Fruit fly (Drosophila melanogaster): ENCODE measurements around the gene x16.

The x16 gene

DNA sequence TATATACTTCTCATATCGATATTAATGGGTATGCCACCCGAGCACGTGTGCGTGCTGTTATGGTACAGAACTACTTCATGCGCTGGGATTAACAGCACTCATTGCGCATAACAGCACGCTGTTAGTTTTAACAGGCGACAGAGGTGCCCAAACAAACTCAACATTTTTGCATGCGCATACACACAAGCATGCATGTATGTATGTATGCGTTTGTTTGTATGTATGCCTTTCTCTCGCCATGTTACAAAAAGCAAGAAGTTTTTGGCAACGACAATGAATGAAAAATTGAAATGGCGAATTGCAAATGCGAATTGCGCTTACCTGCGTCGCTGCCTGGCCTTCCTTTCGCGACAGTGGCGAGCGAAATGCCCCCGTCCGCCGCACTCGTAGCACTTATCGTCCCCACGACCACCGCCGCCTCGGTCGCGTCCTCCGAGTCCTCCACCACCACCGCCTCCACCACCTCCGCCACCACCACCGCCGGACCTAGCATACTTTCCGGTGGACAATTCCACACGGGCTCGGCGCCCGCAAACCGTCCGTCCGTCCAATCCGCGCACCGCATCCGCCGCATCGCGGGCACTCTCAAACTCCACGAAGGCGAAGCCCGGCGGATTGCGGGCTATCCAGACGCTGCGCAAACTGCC is 684 bp downstream of the x16 start (continued):
- TF ChIP-seq salm (tag; optimal IDR thresholded peaks at IDR 0.05) (no peak), B-H2 (GFP tag; optimal IDR thresholded peaks at IDR 0.05) (no peak), Opbp (GFP tag; IDR thresholded peaks at IDR 0.05; ENCODE audit: partially characterized antibody) (0 out of 3 replicates have a peak, but pooled peaks have one; percentile 33), NfI (GFP tag; optimal IDR thresholded peaks at IDR 0.05) (no peak), unc-4 (GFP tag; IDR thresholded peaks at IDR 0.05; ENCODE audit: partially characterized antibody) (peak; percentile 20; the same call in 1 of the 2 replicates), CG12391 (tag; optimal IDR thresholded peaks at IDR 0.05) (peak; percentile 27), CG18476 (GFP tag; optimal IDR thresholded peaks at IDR 0.05) (no peak), CG6791 (GFP tag; IDR thresholded peaks at IDR 0.05; ENCODE audit: partially characterized antibody) (0 out of 3 replicates have a peak, but pooled peaks have one; percentile 32), CG17186 (GFP tag; optimal IDR thresholded peaks at IDR 0.05) (peak; percentile 99), z (GFP tag; IDR thresholded peaks at IDR 0.05) (no peak), CG11247 (GFP tag; IDR thresholded peaks at IDR 0.05) (no peak), bab2 (GFP tag; optimal IDR thresholded peaks at IDR 0.05) (no peak), cg (GFP tag; optimal IDR thresholded peaks at IDR 0.05) (peak; percentile 95), pzg (GFP tag; optimal IDR thresholded peaks at IDR 0.05) (peak; percentile 49), Bgb (GFP tag; IDR thresholded peaks at IDR 0.05; ENCODE audit: partially characterized antibody) (0 out of 2 replicates have a peak, but pooled peaks have one; percentile 15), Nf-YC (tag; optimal IDR thresholded peaks at IDR 0.05) (peak; percentile 54), CG10267 (tag; optimal IDR thresholded peaks at IDR 0.05) (peak; percentile 9), CG9609 (GFP tag; optimal IDR thresholded peaks at IDR 0.05) (no peak), MBD-R2 (GFP tag; IDR thresholded peaks at IDR 0.05) (peak; percentile 43)

DNA sequence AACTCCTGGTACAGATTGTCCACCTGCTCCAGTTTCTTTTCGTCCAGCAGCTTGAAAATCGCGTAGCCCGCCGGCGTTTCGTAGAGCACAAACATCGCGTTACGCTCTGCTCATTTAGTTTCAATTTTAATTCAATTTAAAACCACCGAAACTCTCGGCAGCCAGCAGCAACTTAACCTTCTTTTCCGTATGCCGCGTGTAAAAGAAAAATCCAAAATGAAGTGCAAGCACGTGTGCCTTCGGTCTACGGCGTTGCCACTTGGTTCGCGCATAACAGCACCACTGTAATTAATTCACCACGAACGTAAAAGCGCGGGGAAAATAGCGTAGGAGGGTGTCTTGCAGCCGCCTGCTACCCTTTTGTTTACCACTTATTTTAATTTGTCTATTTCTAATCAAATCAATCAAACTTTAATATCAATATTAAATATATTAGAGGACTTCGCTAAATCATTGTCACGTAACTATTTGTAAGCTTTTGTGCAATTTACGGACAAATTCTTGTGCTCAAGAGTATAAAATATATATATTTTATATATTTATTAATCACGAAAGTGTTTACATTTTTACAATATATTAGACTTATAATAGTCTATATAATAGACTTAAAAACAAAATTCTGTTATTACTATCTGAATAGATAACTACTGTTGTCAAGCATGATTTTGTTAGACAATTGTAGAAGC is 1.4 kb downstream of the x16 start, which contains the start of gene nop5:
Gene nop5, minus strand, starts transcription at position 227 of the 686 bp plus-strand sequence.
- TF ChIP-seq nom (GFP tag; optimal IDR thresholded peaks at IDR 0.05) (peak; percentile 19), B-H2 (GFP tag; optimal IDR thresholded peaks at IDR 0.05) (peak; percentile 72), lilli (GFP tag; optimal IDR thresholded peaks at IDR 0.05) (no peak), cwo (GFP tag; optimal IDR thresholded peaks at IDR 0.05) (peak; percentile 88), CG10274 (GFP tag; optimal IDR thresholded peaks at IDR 0.05) (peak; percentile 3), CG8388 (GFP tag; optimal IDR thresholded peaks at IDR 0.05) (peak; percentile 69), Dek (tag; optimal IDR thresholded peaks at IDR 0.05) (peak; percentile 71), CG7786 (GFP tag; optimal IDR thresholded peaks at IDR 0.05) (no peak), CG3995 (GFP tag; optimal IDR thresholded peaks at IDR 0.05) (no peak), CG1233 (GFP tag; optimal IDR thresholded peaks at IDR 0.05) (peak; percentile 76), exex (tag; optimal IDR thresholded peaks at IDR 0.05) (peak; percentile 47), Mad (GFP tag; optimal IDR thresholded peaks at IDR 0.05) (peak; percentile 10), Lpt (GFP tag; optimal IDR thresholded peaks at IDR 0.05) (no peak), CG11085 (GFP tag; IDR thresholded peaks at IDR 0.05) (no peak), Dll (GFP tag; IDR thresholded peaks at IDR 0.05; ENCODE audit: partially characterized antibody) (no peak), lmd (GFP tag; IDR thresholded peaks at IDR 0.05) (peak; percentile 37; the same call in 1 of the 2 replicates), ttk (GFP tag; IDR thresholded peaks at IDR 0.05) (no peak), pb (GFP tag; optimal IDR thresholded peaks at IDR 0.05) (no peak), slbo (GFP tag; IDR thresholded peaks at IDR 0.05) (no peak; the same call in 1 of the 2 replicates), Fer1 (GFP tag; optimal IDR thresholded peaks at IDR 0.05) (peak; percentile 78), schlank (tag; optimal IDR thresholded peaks at IDR 0.05) (no peak), CG1792 (GFP tag; optimal IDR thresholded peaks at IDR 0.05) (no peak), trh (GFP tag; optimal IDR thresholded peaks at IDR 0.05) (no peak), CG30431 (GFP tag; optimal IDR thresholded peaks at IDR 0.05) (peak; percentile 35), bigmax (GFP tag; optimal IDR thresholded peaks at IDR 0.05) (peak; percentile 93), CG4424 (GFP tag; optimal IDR thresholded peaks at IDR 0.05) (peak; percentile 44), CG2116 (GFP tag; optimal IDR thresholded peaks at IDR 0.05) (peak; percentile 33), CG17186 (GFP tag; optimal IDR thresholded peaks at IDR 0.05) (peak; percentile 99), Med (GFP tag) (peak; percentile 89), CG1832 (GFP tag; optimal IDR thresholded peaks at IDR 0.05) (no peak)

All from whole organism, embryonic.